Fruit fly (Drosophila melanogaster): Measurements from ENCODE around the gene Yp2.
A peak's percentile ranks its signal among the peaks of the same experiment; 100 is the strongest.

Gene Yp2

dm6 chrX:10014738-10015703, 37.4 kb downstream of the Yp2 start:
- TF ChIP-seq vvl (GFP tag; IDR thresholded peaks at IDR 0.05) (peak; percentile 39; the same call in 1 of the 2 replicates), oc (tag; optimal IDR thresholded peaks at IDR 0.05) (peak; percentile 21), abd-A (tag; optimal IDR thresholded peaks at IDR 0.05) (peak; percentile 80), CG4424 (GFP tag; optimal IDR thresholded peaks at IDR 0.05) (peak; percentile 95), CG17385 (GFP tag; optimal IDR thresholded peaks at IDR 0.05) (peak; percentile 8), CG12769 (tag; optimal IDR thresholded peaks at IDR 0.05) (peak; percentile 49), gsb (GFP tag; IDR thresholded peaks at IDR 0.05) (no peak), CG15514 (GFP tag; optimal IDR thresholded peaks at IDR 0.05) (no peak), sd (tag; optimal IDR thresholded peaks at IDR 0.05) (peak; percentile 86), stwl (tag; optimal IDR thresholded peaks at IDR 0.05) (no peak), Pdp1 (GFP tag; optimal IDR thresholded peaks at IDR 0.05) (peak in 1 of 2 experiments; percentile 53), kni (GFP tag; optimal IDR thresholded peaks at IDR 0.05) (peak; percentile 40), Med (GFP tag) (peak; percentile 2)

- no peak for TF ChIP-seq hkb (optimal IDR thresholded peaks at IDR 0.05)
- TF ChIP-seq hkb (GFP tag; IDR thresholded peaks at IDR 0.05), result no peak
- peak; percentile 85 for TF ChIP-seq Ets65A (GFP tag)
- 0 out of 2 replicates have a peak, but pooled peaks have one; percentile 22 for TF ChIP-seq CG31441 (GFP tag; IDR thresholded peaks at IDR 0.05)
- TF ChIP-seq tin (GFP tag; optimal IDR thresholded peaks at IDR 0.05), result peak; percentile 10
- peak; percentile 86 for TF ChIP-seq E2f2 (GFP tag; IDR thresholded peaks at IDR 0.05)
- no peak for TF ChIP-seq CG10431 (GFP tag; optimal IDR thresholded peaks at IDR 0.05)
- peak; percentile 28 for TF ChIP-seq CG9817 (tag; optimal IDR thresholded peaks at IDR 0.05)
- 0 out of 2 replicates have a peak, but pooled peaks have one; percentile 23 for TF ChIP-seq CG32772 (GFP tag; IDR thresholded peaks at IDR 0.05)
- TF ChIP-seq ssp (GFP tag; IDR thresholded peaks at IDR 0.05), result 0 out of 2 replicates have a peak, but pooled peaks have one; percentile 23
- TF ChIP-seq CG1602 (GFP tag; optimal IDR thresholded peaks at IDR 0.05), result peak; percentile 24
- TF ChIP-seq Dll (GFP tag; IDR thresholded peaks at IDR 0.05; ENCODE audit: partially characterized antibody), result no peak
- TF ChIP-seq Nf-YC (tag; optimal IDR thresholded peaks at IDR 0.05), result peak; percentile 20
- no peak for TF ChIP-seq pan (optimal IDR thresholded peaks at IDR 0.05)
- no peak for TF ChIP-seq pan (GFP tag; optimal IDR thresholded peaks at IDR 0.05 in 1 of 2, IDR thresholded peaks at IDR 0.05 in 1 of 2)
- TF ChIP-seq CG10959 (GFP tag; IDR thresholded peaks at IDR 0.05), result peak; percentile 8; the same call in 1 of the 2 replicates
- TF ChIP-seq Asciz (GFP tag; optimal IDR thresholded peaks at IDR 0.05), result no peak
- TF ChIP-seq CG11504 (tag; optimal IDR thresholded peaks at IDR 0.05), result peak; percentile 38
- 0 out of 3 replicates have a peak, but pooled peaks have one; percentile 28 for TF ChIP-seq CG11560 (tag; IDR thresholded peaks at IDR 0.05)
- TF ChIP-seq ap (GFP tag; IDR thresholded peaks at IDR 0.05), result no peak
- peak; percentile 65 for TF ChIP-seq slbo (GFP tag; IDR thresholded peaks at IDR 0.05)
- TF ChIP-seq Sin3A (optimal IDR thresholded peaks at IDR 0.05), result peak; percentile 23
- no peak for TF ChIP-seq CG3995 (GFP tag; optimal IDR thresholded peaks at IDR 0.05)
- peak; percentile 14 for TF ChIP-seq Chrac-16 (GFP tag; optimal IDR thresholded peaks at IDR 0.05)
- no peak for TF ChIP-seq CG12299 (tag; optimal IDR thresholded peaks at IDR 0.05)
- TF ChIP-seq CG17829 (tag; optimal IDR thresholded peaks at IDR 0.05), result peak; percentile 29
- TF ChIP-seq psq (GFP tag; optimal IDR thresholded peaks at IDR 0.05), result no peak
- no peak for TF ChIP-seq HLH54F (GFP tag; optimal IDR thresholded peaks at IDR 0.05)
- TF ChIP-seq CG14710 (tag; optimal IDR thresholded peaks at IDR 0.05), result peak; percentile 27
- TF ChIP-seq Dip2 (GFP tag; IDR thresholded peaks at IDR 0.05), result peak; percentile 92
- no peak for TF ChIP-seq gce (GFP tag; IDR thresholded peaks at IDR 0.05)
- TF ChIP-seq Poxn (GFP tag; IDR thresholded peaks at IDR 0.05), result no peak
- TF ChIP-seq prd (optimal IDR thresholded peaks at IDR 0.05), result no peak
- TF ChIP-seq prd (GFP tag; IDR thresholded peaks at IDR 0.05), result peak; percentile 41; the same call in 2 of the 3 replicates
Measured at dm6 chrX:10009794-10010614, 42.4 kb downstream of the Yp2 start, which contains the start of gene Dna2. Gene Dna2 (plus strand): TSS chrX:10010481.
